Fruit fly (Drosophila melanogaster) whole organism, embryonic: ENCODE measurements around the gene CG15141.

Source experiments
- Antp ChIP-seq: fragments of 200-800 bp; sonication (Bioruptor generic); optimal IDR thresholded peaks from 3 replicates; lab custom pipeline; 2016; ENCODE audit warnings: missing biosample characterization, missing genetic modification characterization
- Asciz ChIP-seq: fragments of 200-800 bp; sonication (Bioruptor generic); optimal IDR thresholded peaks from 2 replicates; lab custom pipeline; 2017; ENCODE audit warnings: missing biosample characterization, mild to moderate bottlenecking, missing genetic modification characterization, missing genetic modification reagents
- CG10321 ChIP-seq: fragments of 200-800 bp; sonication (Bioruptor generic); IDR thresholded peaks from 2 replicates; pipeline ENCODE4 v1.3.6; 2022; ENCODE audit warnings: missing biosample characterization, missing genetic modification characterization
- CG10366 ChIP-seq: fragments of 200-800 bp; sonication (Bioruptor generic); IDR thresholded peaks from 2 replicates; pipeline ENCODE4 v1.3.6; 2022; ENCODE audit warnings: missing biosample characterization, missing genetic modification characterization
- CG11695 ChIP-seq: fragments of 200-800 bp; sonication (Bioruptor generic); IDR thresholded peaks from 3 replicates; pipeline ENCODE4 v1.3.6; 2022; ENCODE audit warnings: missing biosample characterization, missing genetic modification characterization
- CG12391 ChIP-seq: fragments of 200-800 bp; sonication (Bioruptor generic); optimal IDR thresholded peaks from 3 replicates; lab custom pipeline; 2018; ENCODE audit warnings: missing biosample characterization, mild to moderate bottlenecking, missing genetic modification characterization, moderate library complexity
- CG14667 ChIP-seq: fragments of 200-800 bp; sonication (Bioruptor generic); IDR thresholded peaks from 2 replicates; pipeline ENCODE4 v1.3.6; 2022; ENCODE audit warnings: missing biosample characterization, missing genetic modification characterization
- CG1647 ChIP-seq: fragments of 200-800 bp; sonication (Bioruptor generic); optimal IDR thresholded peaks from 3 replicates; lab custom pipeline; 2016; ENCODE audit warnings: missing biosample characterization, missing genetic modification characterization
- CG17612 ChIP-seq: fragments of 200-800 bp; sonication (Bioruptor generic); IDR thresholded peaks from 2 replicates; pipeline ENCODE4 v1.3.6; 2022; ENCODE audit warnings: missing biosample characterization, missing genetic modification characterization
- CG2199 ChIP-seq: fragments of 200-800 bp; sonication (Bioruptor generic); IDR thresholded peaks from 3 replicates; pipeline ENCODE4 v1.3.6; 2022; ENCODE audit warnings: missing biosample characterization, missing genetic modification characterization
- CG3163 ChIP-seq: fragments of 200-800 bp; sonication (Bioruptor generic); optimal IDR thresholded peaks from 3 replicates; lab custom pipeline; 2016; ENCODE audit warnings: missing biosample characterization, missing genetic modification characterization
- CG34376 ChIP-seq: fragments of 200-800 bp; sonication (Bioruptor generic); optimal IDR thresholded peaks from 2 replicates; lab custom pipeline; 2018; ENCODE audit warnings: missing biosample characterization, mild to moderate bottlenecking, missing genetic modification characterization
- CG4282 ChIP-seq: fragments of 200-800 bp; sonication (Bioruptor generic); optimal IDR thresholded peaks from 2 replicates; lab custom pipeline; 2016; ENCODE audit warnings: missing biosample characterization, missing genetic modification characterization
- CG5953 ChIP-seq: fragments of 200-800 bp; sonication (Bioruptor generic); IDR thresholded peaks from 2 replicates; pipeline ENCODE4 v1.3.6; 2022; ENCODE audit warnings: missing biosample characterization, missing genetic modification characterization
- CG7271 ChIP-seq: fragments of 200-800 bp; sonication (Bioruptor generic); optimal IDR thresholded peaks from 2 replicates; lab custom pipeline; 2018; ENCODE audit warnings: missing biosample characterization, mild to moderate bottlenecking, missing genetic modification characterization, moderate library complexity
- CG7357 ChIP-seq: fragments of 200-800 bp; sonication (Bioruptor generic); IDR thresholded peaks from 3 replicates; pipeline ENCODE4 v1.3.6; 2022; ENCODE audit warnings: missing biosample characterization, missing genetic modification characterization
- CG7786 ChIP-seq: fragments of 200-800 bp; sonication (Bioruptor generic); optimal IDR thresholded peaks from 2 replicates; lab custom pipeline; 2016; ENCODE audit warnings: missing biosample characterization, missing genetic modification characterization
- CG7928 ChIP-seq: fragments of 200-800 bp; sonication (Bioruptor generic); optimal IDR thresholded peaks from 2 replicates; lab custom pipeline; 2017; ENCODE audit warnings: missing biosample characterization, mild to moderate bottlenecking, missing genetic modification characterization
- CG8478 ChIP-seq: fragments of >200 bp; optimal IDR thresholded peaks from 2 replicates; lab custom pipeline; 2018
- CG8924 ChIP-seq: fragments of 200-800 bp; optimal IDR thresholded peaks from 3 replicates; lab custom pipeline; 2019; ENCODE audit warnings: missing biosample characterization, mild to moderate bottlenecking, missing genetic modification characterization, moderate library complexity
- CG9817 ChIP-seq: fragments of 200-800 bp; sonication (Bioruptor generic); optimal IDR thresholded peaks from 2 replicates; lab custom pipeline; 2018; ENCODE audit warnings: missing biosample characterization, mild to moderate bottlenecking, missing genetic modification characterization, moderate library complexity
- CG9932 ChIP-seq: fragments of 200-800 bp; sonication (Bioruptor generic); IDR thresholded peaks from 2 replicates; pipeline ENCODE4 v1.3.6; 2022; ENCODE audit warnings: missing biosample characterization, missing genetic modification characterization
- CrebB ChIP-seq: fragments of 200-800 bp; sonication (Bioruptor generic); optimal IDR thresholded peaks from 3 replicates; lab custom pipeline; 2018; ENCODE audit warnings: missing biosample characterization, mild to moderate bottlenecking, missing genetic modification characterization
- D19B ChIP-seq: fragments of 200-800 bp; sonication (Bioruptor generic); optimal IDR thresholded peaks from 2 replicates; lab custom pipeline; 2017; ENCODE audit warnings: missing biosample characterization, mild to moderate bottlenecking, missing genetic modification characterization
- Dll ChIP-seq: fragments of 200-800 bp; sonication (Bioruptor generic); IDR thresholded peaks from 4 replicates; pipeline ENCODE4 v1.3.6; 2022; ENCODE audit warnings: missing biosample characterization, missing genetic modification characterization; ENCODE audit not compliant: partially characterized antibody
- HmgD ChIP-seq: fragments of 200-800 bp; sonication (Bioruptor generic); optimal IDR thresholded peaks from 3 replicates; lab custom pipeline; 2016; ENCODE audit warnings: missing biosample characterization, missing genetic modification characterization
- Myb ChIP-seq: fragments of 200-800 bp; sonication (Bioruptor generic); optimal IDR thresholded peaks from 2 replicates; lab custom pipeline; 2016; ENCODE audit warnings: missing biosample characterization, missing genetic modification characterization
- NC2α ChIP-seq: fragments of 200-800 bp; sonication (Bioruptor generic); optimal IDR thresholded peaks from 2 replicates; lab custom pipeline; 2016; ENCODE audit warnings: missing biosample characterization, missing genetic modification characterization
- Pdp1 ChIP-seq, 2 experiments: fragments of 200-800 bp; sonication (Bioruptor generic); optimal IDR thresholded peaks; 3 replicates each; lab custom pipeline; 2016; ENCODE audit warnings: missing biosample characterization in 2 of 2, missing genetic modification characterization in 2 of 2, mild to moderate bottlenecking in 1 of 2, moderate library complexity in 1 of 2
- Ravus ChIP-seq: fragments of 200-800 bp; sonication (Bioruptor generic); IDR thresholded peaks from 2 replicates; pipeline ENCODE4 v1.3.6; 2022; ENCODE audit warnings: missing biosample characterization, missing genetic modification characterization
- Rx ChIP-seq: fragments of 200-800 bp; sonication (Bioruptor generic); IDR thresholded peaks from 2 replicates; pipeline ENCODE4 v1.3.6; 2022; ENCODE audit warnings: missing biosample characterization, missing genetic modification characterization
- Sox100B ChIP-seq: fragments of 200-800 bp; sonication (Bioruptor generic); optimal IDR thresholded peaks from 3 replicates; lab custom pipeline; 2018; ENCODE audit warnings: missing biosample characterization, mild to moderate bottlenecking, missing genetic modification characterization
- YL-1 ChIP-seq: fragments of 200-800 bp; sonication (Bioruptor generic); optimal IDR thresholded peaks from 3 replicates; lab custom pipeline; 2017; ENCODE audit warnings: missing biosample characterization, mild to moderate bottlenecking, missing genetic modification characterization
- bab2 ChIP-seq: fragments of 200-800 bp; sonication (Bioruptor generic); optimal IDR thresholded peaks from 2 replicates; lab custom pipeline; 2016; ENCODE audit warnings: missing biosample characterization, missing genetic modification characterization
- cg ChIP-seq: fragments of 200-800 bp; sonication (Bioruptor generic); optimal IDR thresholded peaks from 3 replicates; lab custom pipeline; 2019; ENCODE audit warnings: missing biosample characterization, mild to moderate bottlenecking, missing genetic modification characterization, moderate library complexity
- dimm ChIP-seq: fragments of 200-800 bp; sonication (Bioruptor generic); IDR thresholded peaks from 2 replicates; pipeline ENCODE4 v1.3.6; 2022; ENCODE audit warnings: missing biosample characterization, missing genetic modification characterization
- ewg ChIP-seq: fragments of 200-800 bp; sonication (Bioruptor generic); optimal IDR thresholded peaks from 3 replicates; lab custom pipeline; 2017; ENCODE audit warnings: mild to moderate bottlenecking, missing biosample characterization, missing genetic modification reagents, missing genetic modification characterization
- gfzf ChIP-seq: fragments of 200-800 bp; sonication (Bioruptor generic); optimal IDR thresholded peaks from 2 replicates; lab custom pipeline; 2016; ENCODE audit warnings: missing biosample characterization, mild to moderate bottlenecking, missing genetic modification characterization, moderate library complexity
- ind ChIP-seq: fragments of 200-800 bp; sonication (Bioruptor generic); optimal IDR thresholded peaks from 3 replicates; lab custom pipeline; 2016; ENCODE audit warnings: missing biosample characterization, missing genetic modification characterization
- insv ChIP-seq, 2 experiments: fragments of 200-800 bp; sonication (Bioruptor generic); optimal IDR thresholded peaks; 3 replicates each; lab custom pipeline; 2016 to 2018; ENCODE audit warnings: missing biosample characterization in 2 of 2, missing genetic modification characterization in 2 of 2
- jumu ChIP-seq: fragments of 200-800 bp; sonication (Bioruptor generic); optimal IDR thresholded peaks from 3 replicates; lab custom pipeline; 2016; ENCODE audit warnings: missing biosample characterization, missing genetic modification characterization
- mam ChIP-seq: fragments of 200-800 bp; sonication (Bioruptor generic); optimal IDR thresholded peaks from 3 replicates; lab custom pipeline; 2016; ENCODE audit warnings: missing biosample characterization, missing genetic modification characterization
- nerfin-1 ChIP-seq: fragments of 200-800 bp; sonication (Bioruptor generic); optimal IDR thresholded peaks from 3 replicates; lab custom pipeline; 2019; ENCODE audit warnings: missing biosample characterization, mild to moderate bottlenecking, missing genetic modification characterization, moderate library complexity
- nerfin-2 ChIP-seq: fragments of 200-800 bp; sonication (Bioruptor generic); IDR thresholded peaks from 2 replicates; pipeline ENCODE4 v1.3.6; 2022; ENCODE audit warnings: missing biosample characterization, missing genetic modification characterization; ENCODE audit not compliant: partially characterized antibody
- peb ChIP-seq: fragments of 200-800 bp; sonication (Bioruptor generic); IDR thresholded peaks from 2 replicates; pipeline ENCODE4 v1.3.6; 2022; ENCODE audit warnings: missing biosample characterization, missing genetic modification characterization
- pho ChIP-seq: fragments of 200-800 bp; sonication (Bioruptor generic); optimal IDR thresholded peaks from 2 replicates; lab custom pipeline; 2016; ENCODE audit warnings: missing biosample characterization, missing genetic modification characterization
- psq ChIP-seq: fragments of 200-800 bp; sonication (Bioruptor generic); optimal IDR thresholded peaks from 2 replicates; lab custom pipeline; 2017; ENCODE audit warnings: missing biosample characterization, missing genetic modification characterization
- rib ChIP-seq: fragments of 200-800 bp; sonication (Bioruptor generic); IDR thresholded peaks from 2 replicates; pipeline ENCODE4 v1.3.6; 2022; ENCODE audit warnings: missing biosample characterization, missing genetic modification characterization
- sisA ChIP-seq: fragments of 200-800 bp; sonication (Bioruptor generic); IDR thresholded peaks from 2 replicates; pipeline ENCODE4 v1.3.6; 2022; ENCODE audit warnings: missing biosample characterization, missing genetic modification characterization
- ssp ChIP-seq: fragments of 200-800 bp; sonication (Bioruptor generic); IDR thresholded peaks from 2 replicates; pipeline ENCODE4 v1.3.6; 2022; ENCODE audit warnings: missing biosample characterization, missing genetic modification characterization
- tgo ChIP-seq: fragments of 200-800 bp; sonication (Bioruptor generic); IDR thresholded peaks from 3 replicates; pipeline ENCODE4 v1.3.6; 2022; ENCODE audit warnings: missing biosample characterization, missing genetic modification characterization
- tup ChIP-seq: fragments of 200-800 bp; sonication (Bioruptor generic); optimal IDR thresholded peaks from 2 replicates; lab custom pipeline; 2016; ENCODE audit warnings: missing biosample characterization, mild to moderate bottlenecking, missing genetic modification characterization, moderate library complexity

CG15141 gene

dm6 chr2L:17382318-17382717 lies 28.1 kb upstream of the CG15141 start (continued):
- TF ChIP-seq CG12391 (tag; lab: Kevin White, UChicago) (peak; percentile 85), Ravus (GFP tag; lab: Robert Waterston, UW) (no peak), ssp (GFP tag; lab: Robert Waterston, UW) (no peak), ind (GFP tag; lab: Kevin White, UChicago) (peak; percentile 74), gfzf (GFP tag; lab: Kevin White, UChicago) (no peak), cg (peak; percentile 26), Myb (GFP tag; lab: Kevin White, UChicago) (peak; percentile 3), HmgD (GFP tag; lab: Kevin White, UChicago) (no peak), CG10366 (no peak), D19B (GFP tag; lab: Kevin White, UChicago) (peak; percentile 46), rib (GFP tag; lab: Robert Waterston, UW) (no peak), CG9817 (tag; lab: Kevin White, UChicago) (peak; percentile 62), CG1647 (peak; percentile 16), tgo (GFP tag; lab: Robert Waterston, UW) (0 out of 3 replicates have a peak, but pooled peaks have one; percentile 28), pho (GFP tag; lab: Kevin White, UChicago) (no peak), nerfin-2 (GFP tag; lab: Robert Waterston, UW) (no peak), bab2 (GFP tag; lab: Kevin White, UChicago) (peak; percentile 47), insv (GFP tag; optimal IDR thresholded peaks at IDR 0.05; lab: Kevin White, UChicago) (no peak), Sox100B (GFP tag; lab: Kevin White, UChicago) (peak; percentile 79), sisA (GFP tag; lab: Robert Waterston, UW) (peak; percentile 30; the same call in 1 of the 2 replicates), jumu (GFP tag; lab: Kevin White, UChicago) (peak; percentile 1), Pdp1 (GFP tag; optimal IDR thresholded peaks at IDR 0.05; lab: Kevin White, UChicago) (peak; percentile 9 to 54), tup (GFP tag; lab: Kevin White, UChicago) (no peak), CG7357 (GFP tag; lab: Robert Waterston, UW) (no peak), YL-1 (GFP tag; lab: Kevin White, UChicago) (no peak), CG2199 (peak; percentile 72; the same call in 1 of the 3 replicates), Asciz (GFP tag; lab: Kevin White, UChicago) (peak; percentile 79), CG10321 (GFP tag; lab: Robert Waterston, UW) (no peak), CG7271 (tag; lab: Kevin White, UChicago) (no peak), CG8924 (tag; lab: Kevin White, UChicago) (peak; percentile 88), CG4282 (GFP tag; lab: Kevin White, UChicago) (no peak), CG8478 (lab: Kevin White, UChicago) (no peak), CG7786 (peak; percentile 47), ewg (GFP tag; lab: Kevin White, UChicago) (peak; percentile 41), Rx (no peak), Dll (GFP tag; lab: Robert Waterston, UW) (no peak), CG34376 (GFP tag; lab: Kevin White, UChicago) (peak; percentile 53), dimm (GFP tag; lab: Robert Waterston, UW) (no peak), peb (GFP tag; lab: Robert Waterston, UW) (peak; percentile 45; the same call in 1 of the 2 replicates), CG5953 (no peak), CG17612 (no peak), mam (GFP tag; lab: Kevin White, UChicago) (peak; percentile 39), Antp (GFP tag; lab: Kevin White, UChicago) (no peak), CG11695 (GFP tag; lab: Robert Waterston, UW) (peak; percentile 51; the same call in 2 of the 3 replicates), CG3163 (GFP tag; lab: Kevin White, UChicago) (no peak), nerfin-1 (tag; lab: Kevin White, UChicago) (peak; percentile 83), CG9932 (peak; percentile 40; the same call in 1 of the 2 replicates), CrebB (tag; lab: Kevin White, UChicago) (peak; percentile 25), psq (GFP tag; lab: Kevin White, UChicago) (no peak), CG7928 (GFP tag; lab: Kevin White, UChicago) (no peak), NC2α (GFP tag; lab: Kevin White, UChicago) (no peak), CG14667 (0 out of 2 replicates have a peak, but pooled peaks have one; percentile 4)
